Worm (Caenorhabditis elegans) whole organism, L4/young adult: ENCODE measurements around the gene Y110A2AL.3.

ENCODE experiments used
- W03F9.2 ChIP-seq: fragments of 150-350 bp; optimal IDR thresholded peaks from 2 replicates; lab custom pipeline; 2014; ENCODE audit warnings: missing biosample characterization, missing genetic modification characterization
- dao-5 ChIP-seq: sonication (generic microtip); optimal IDR thresholded peaks from 2 replicates; lab custom pipeline; 2016; ENCODE audit warnings: missing genotype, missing genetic modification characterization, moderate library complexity, missing compliant biosample characterization
- him-1 ChIP-seq: sonication (generic microtip); optimal IDR thresholded peaks from 2 replicates; lab custom pipeline; 2016; ENCODE audit warnings: missing genotype, missing genetic modification reagents, missing genetic modification characterization, missing compliant biosample characterization

DNA sequence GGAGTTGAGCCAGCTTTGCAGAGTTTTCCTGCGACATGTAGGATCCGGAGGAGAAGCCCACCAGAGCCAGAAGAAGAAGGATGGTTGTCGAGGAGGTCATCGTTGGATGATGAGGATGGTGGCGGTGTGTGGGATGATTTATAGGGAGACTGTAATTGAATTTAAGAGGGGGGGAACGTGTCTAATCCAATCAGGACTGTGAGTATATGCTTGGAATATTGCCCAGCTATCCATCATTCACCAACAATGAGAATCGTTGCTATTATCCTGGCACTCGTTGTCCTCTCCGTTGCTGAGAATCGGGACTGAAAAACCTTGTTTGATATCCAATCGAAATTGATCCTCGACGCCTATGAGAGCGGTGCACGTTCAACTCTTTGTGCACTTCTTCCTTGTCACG lies 40.8 kb upstream of the Y110A2AL.3 start, which contains the start of gene K12H6.5:
- TF ChIP-seq him-1 (no peak), dao-5 (tag; lab: Kevin White, UChicago) (no peak), W03F9.2 (tag; lab: Kevin White, UChicago) (no peak)
